Fruit fly (Drosophila melanogaster) whole organism, pupa: ENCODE measurements around the gene NHP2.

Experiments
- CG10348 ChIP-seq: fragments of 200-800 bp; sonication (Bioruptor generic); IDR thresholded peaks from 2 replicates; pipeline ENCODE4 v1.3.6; 2022; ENCODE audit warnings: missing biosample characterization, missing genetic modification characterization
- CG12605 ChIP-seq: fragments of 200-800 bp; sonication (Bioruptor generic); IDR thresholded peaks from 2 replicates; pipeline ENCODE4 v1.3.6; 2022; ENCODE audit warnings: missing biosample characterization, missing genetic modification characterization
- CG13204 ChIP-seq: fragments of 200-800 bp; sonication (Bioruptor generic); optimal IDR thresholded peaks from 2 replicates; lab custom pipeline; 2018; ENCODE audit warnings: missing biosample characterization, mild to moderate bottlenecking, missing genetic modification characterization, moderate library complexity
- CG14655 ChIP-seq: fragments of 200-800 bp; sonication (Bioruptor generic); optimal IDR thresholded peaks from 3 replicates; lab custom pipeline; 2017; ENCODE audit warnings: mild to moderate bottlenecking, missing biosample characterization, missing genetic modification reagents, missing genetic modification characterization
- CG15710 ChIP-seq: fragments of 200-800 bp; sonication (Bioruptor generic); optimal IDR thresholded peaks from 2 replicates; lab custom pipeline; 2018; ENCODE audit warnings: missing biosample characterization, mild to moderate bottlenecking, missing genetic modification characterization, moderate library complexity
- CG17806 ChIP-seq: fragments of 200-800 bp; sonication (Bioruptor generic); optimal IDR thresholded peaks from 2 replicates; lab custom pipeline; 2018; ENCODE audit warnings: missing biosample characterization, mild to moderate bottlenecking, missing genetic modification characterization, moderate library complexity
- CG32121 ChIP-seq: fragments of 200-800 bp; sonication (Bioruptor generic); IDR thresholded peaks from 2 replicates; pipeline ENCODE4 v1.3.6; 2022; ENCODE audit warnings: missing biosample characterization, missing genetic modification characterization
- CG34367 ChIP-seq: fragments of 200-800 bp; sonication (Bioruptor generic); optimal IDR thresholded peaks from 2 replicates; lab custom pipeline; 2018; ENCODE audit warnings: missing biosample characterization, mild to moderate bottlenecking, missing genetic modification characterization
- CG4496 ChIP-seq: fragments of 200-800 bp; sonication (Bioruptor generic); IDR thresholded peaks from 3 replicates; pipeline ENCODE4 v1.3.6; 2022; ENCODE audit warnings: missing biosample characterization, missing genetic modification characterization
- CG8159 ChIP-seq: fragments of 200-800 bp; sonication (Bioruptor generic); optimal IDR thresholded peaks from 3 replicates; lab custom pipeline; 2018; ENCODE audit warnings: missing biosample characterization, mild to moderate bottlenecking, missing genetic modification characterization, moderate library complexity
- CG8301 ChIP-seq: fragments of 200-800 bp; sonication (Bioruptor generic); optimal IDR thresholded peaks from 2 replicates; lab custom pipeline; 2018; ENCODE audit warnings: missing biosample characterization, mild to moderate bottlenecking, missing genetic modification characterization
- CG9948 ChIP-seq: fragments of 200-800 bp; sonication (Bioruptor generic); optimal IDR thresholded peaks from 2 replicates; lab custom pipeline; 2018; ENCODE audit warnings: missing biosample characterization, mild to moderate bottlenecking, missing genetic modification characterization, moderate library complexity
- D1 ChIP-seq: fragments of 200-800 bp; sonication (Bioruptor generic); optimal IDR thresholded peaks from 2 replicates; lab custom pipeline; 2018; ENCODE audit warnings: missing biosample characterization, mild to moderate bottlenecking, missing genetic modification characterization, moderate library complexity
- EcR ChIP-seq: fragments of 200-800 bp; sonication (Bioruptor generic); optimal IDR thresholded peaks from 3 replicates; lab custom pipeline; 2019; ENCODE audit warnings: missing biosample characterization, missing genetic modification characterization, mild to moderate bottlenecking, moderate library complexity, missing genetic modification reagents
- Ets98B ChIP-seq: fragments of 200-800 bp; sonication (Bioruptor generic); IDR thresholded peaks from 2 replicates; pipeline ENCODE4 v1.3.6; 2022; ENCODE audit warnings: missing biosample characterization, missing genetic modification characterization
- Pif1A ChIP-seq: fragments of 200-800 bp; sonication (Bioruptor generic); optimal IDR thresholded peaks from 3 replicates; lab custom pipeline; 2016; ENCODE audit warnings: missing biosample characterization, missing genetic modification characterization
- Pif1B ChIP-seq: fragments of 200-800 bp; sonication (Bioruptor generic); optimal IDR thresholded peaks from 3 replicates; lab custom pipeline; 2016; ENCODE audit warnings: missing biosample characterization, missing genetic modification characterization
- Snoo ChIP-seq: fragments of 200-800 bp; sonication (Bioruptor generic); optimal IDR thresholded peaks from 3 replicates; lab custom pipeline; 2017; ENCODE audit warnings: missing biosample characterization, mild to moderate bottlenecking, missing genetic modification characterization, inconsistent platforms
- fd96Ca ChIP-seq: fragments of 200-800 bp; sonication (Bioruptor generic); IDR thresholded peaks from 3 replicates; pipeline ENCODE4 v1.3.6; 2022; ENCODE audit warnings: missing biosample characterization, missing genetic modification characterization
- gl ChIP-seq: fragments of 200-800 bp; sonication (Bioruptor generic); optimal IDR thresholded peaks from 2 replicates; lab custom pipeline; 2018; ENCODE audit warnings: missing biosample characterization, mild to moderate bottlenecking, missing genetic modification characterization
- rn ChIP-seq: fragments of 200-800 bp; sonication (Bioruptor generic); IDR thresholded peaks from 2 replicates; pipeline ENCODE4 v1.3.6; 2022; ENCODE audit warnings: missing biosample characterization, missing genetic modification characterization

NHP2 gene

dm6 chr3L:14760949-14761348, 41.0 kb downstream of the NHP2 start, which contains the start of gene Trl:
Trl (minus strand) TSS chr3L:14761049.
- TF ChIP-seq Ets98B (GFP tag; lab: Robert Waterston, UW) (no peak), CG8301 (tag; lab: Kevin White, UChicago) (no peak), CG4496 (no peak), EcR (GFP tag; lab: Kevin White, UChicago) (no peak), D1 (tag; lab: Kevin White, UChicago) (no peak), CG14655 (GFP tag; lab: Kevin White, UChicago) (no peak), CG17806 (no peak), Pif1A (GFP tag; lab: Kevin White, UChicago) (no peak), gl (tag; lab: Kevin White, UChicago) (no peak), CG8159 (tag; lab: Kevin White, UChicago) (no peak), Pif1B (GFP tag; lab: Kevin White, UChicago) (no peak), CG13204 (GFP tag; lab: Kevin White, UChicago) (no peak), CG32121 (GFP tag; lab: Robert Waterston, UW) (no peak), CG10348 (no peak), rn (no peak), CG12605 (GFP tag; lab: Robert Waterston, UW) (no peak), CG15710 (no peak), fd96Ca (GFP tag; lab: Robert Waterston, UW) (no peak), CG34367 (tag; lab: Kevin White, UChicago) (no peak), CG9948 (tag; lab: Kevin White, UChicago) (no peak)
- TF ChIP-seq, all 21 proteins: peak for 0

- TF ChIP-seq CG13204 (GFP tag; lab: Kevin White, UChicago): peak; percentile 78
- TF ChIP-seq CG4496: peak; percentile 77; the same call in 1 of the 3 replicates
- TF ChIP-seq CG10348: no peak
- TF ChIP-seq CG32121 (GFP tag; lab: Robert Waterston, UW): peak; percentile 57
- no peak for TF ChIP-seq CG34367 (tag; lab: Kevin White, UChicago)
- TF ChIP-seq CG17806: peak; percentile 5
- no peak for TF ChIP-seq CG14655 (GFP tag; lab: Kevin White, UChicago)
- peak; percentile 69 for TF ChIP-seq CG8301 (tag; lab: Kevin White, UChicago)
- peak; percentile 7 for TF ChIP-seq Snoo
- no peak for TF ChIP-seq Pif1B (GFP tag; lab: Kevin White, UChicago)
- TF ChIP-seq CG9948 (tag; lab: Kevin White, UChicago): peak; percentile 20
- TF ChIP-seq gl (tag; lab: Kevin White, UChicago): no peak
- no peak for TF ChIP-seq D1 (tag; lab: Kevin White, UChicago)
- peak; percentile 6 for TF ChIP-seq CG15710
- no peak; the same call in 1 of the 3 replicates for TF ChIP-seq fd96Ca (GFP tag; lab: Robert Waterston, UW)
- peak; percentile 60 for TF ChIP-seq Ets98B (GFP tag; lab: Robert Waterston, UW)
- TF ChIP-seq CG12605 (GFP tag; lab: Robert Waterston, UW): 0 out of 2 replicates have a peak, but pooled peaks have one; percentile 47
- peak; percentile 24 for TF ChIP-seq Pif1A (GFP tag; lab: Kevin White, UChicago)
- TF ChIP-seq CG8159 (tag; lab: Kevin White, UChicago): peak; percentile 27
- TF ChIP-seq EcR (GFP tag; lab: Kevin White, UChicago): no peak
- no peak for TF ChIP-seq rn
These were observed 41.9 kb downstream of the NHP2 start for dm6 chr3L:14759984-14760626.

- TF ChIP-seq rn (peak; percentile 99), gl (tag; lab: Kevin White, UChicago) (peak; percentile 98), CG14655 (GFP tag; lab: Kevin White, UChicago) (peak; percentile 100), fd96Ca (GFP tag; lab: Robert Waterston, UW) (peak; percentile 99), EcR (GFP tag; lab: Kevin White, UChicago) (peak; percentile 52), CG34367 (tag; lab: Kevin White, UChicago) (peak; percentile 100), D1 (tag; lab: Kevin White, UChicago) (peak; percentile 99), Pif1A (GFP tag; lab: Kevin White, UChicago) (peak; percentile 99), CG13204 (GFP tag; lab: Kevin White, UChicago) (peak; percentile 99), Snoo (peak; percentile 100), CG8159 (tag; lab: Kevin White, UChicago) (peak; percentile 100), CG12605 (GFP tag; lab: Robert Waterston, UW) (peak; percentile 99), CG32121 (GFP tag; lab: Robert Waterston, UW) (peak; percentile 100), CG15710 (peak; percentile 100), Ets98B (GFP tag; lab: Robert Waterston, UW) (peak; percentile 100), CG10348 (peak; percentile 100), CG17806 (peak; percentile 100), Pif1B (GFP tag; lab: Kevin White, UChicago) (peak; percentile 99), CG9948 (tag; lab: Kevin White, UChicago) (peak; percentile 100), CG8301 (tag; lab: Kevin White, UChicago) (peak; percentile 100), CG4496 (peak; percentile 100)
These were observed 42.7 kb downstream of the NHP2 start for dm6 chr3L:14759097-14759795.

- TF ChIP-seq D1 (tag; lab: Kevin White, UChicago) (no peak), CG8301 (tag; lab: Kevin White, UChicago) (no peak), Pif1A (GFP tag; lab: Kevin White, UChicago) (no peak), rn (no peak), Ets98B (GFP tag; lab: Robert Waterston, UW) (no peak), CG32121 (GFP tag; lab: Robert Waterston, UW) (no peak), CG34367 (tag; lab: Kevin White, UChicago) (no peak), CG4496 (no peak), gl (tag; lab: Kevin White, UChicago) (no peak), CG9948 (tag; lab: Kevin White, UChicago) (no peak), fd96Ca (GFP tag; lab: Robert Waterston, UW) (no peak), EcR (GFP tag; lab: Kevin White, UChicago) (no peak), CG10348 (no peak), CG8159 (tag; lab: Kevin White, UChicago) (no peak), CG12605 (GFP tag; lab: Robert Waterston, UW) (no peak), CG13204 (GFP tag; lab: Kevin White, UChicago) (no peak), CG17806 (no peak)
These were observed 43.3 kb downstream of the NHP2 start for dm6 chr3L:14758730-14759096.
